Worm (Caenorhabditis elegans): ENCODE measurements around the gene F59A7.14.

ce11 chrV:2067419-2067818 is 48.6 kb downstream of the F59A7.14 start:
- no peak for TF ChIP-seq sox-2 (GFP tag; IDR thresholded peaks at IDR 0.05)
- no peak for TF ChIP-seq pha-4 (tag; optimal IDR thresholded peaks at IDR 0.05)
- TF ChIP-seq C38D4.7 (GFP tag; optimal IDR thresholded peaks at IDR 0.05) = no peak
- TF ChIP-seq C08G9.2 (tag; optimal IDR thresholded peaks at IDR 0.05) = no peak
- TF ChIP-seq hlh-8 (tag; optimal IDR thresholded peaks at IDR 0.05) = no peak
- no peak for TF ChIP-seq ceh-9 (tag; optimal IDR thresholded peaks at IDR 0.05)
- TF ChIP-seq ceh-34 (tag; optimal IDR thresholded peaks at IDR 0.05) = no peak

Measured in whole organism, late embryonic.